Fruit fly (Drosophila melanogaster) whole organism, adult: Measurements from ENCODE around the gene Best3.

ENCODE experiments used
- CG14711 ChIP-seq: fragments of 200-800 bp; sonication (Bioruptor generic); optimal IDR thresholded peaks from 2 replicates; lab custom pipeline; 2018; ENCODE audit warnings: missing biosample characterization, mild to moderate bottlenecking, missing genetic modification characterization, moderate library complexity
- CG1620 ChIP-seq: fragments of 200-800 bp; sonication (Bioruptor generic); optimal IDR thresholded peaks from 2 replicates; lab custom pipeline; 2016; ENCODE audit warnings: missing biosample characterization, missing genetic modification characterization
- CG33017 ChIP-seq: fragments of 200-800 bp; sonication (Bioruptor generic); optimal IDR thresholded peaks from 2 replicates; lab custom pipeline; 2018; ENCODE audit warnings: missing biosample characterization, mild to moderate bottlenecking, missing genetic modification characterization, moderate library complexity
- CG7045 ChIP-seq: fragments of 200-800 bp; sonication (Bioruptor generic); optimal IDR thresholded peaks from 2 replicates; lab custom pipeline; 2017; ENCODE audit warnings: missing biosample characterization, mild to moderate bottlenecking, missing genetic modification characterization
- Clk ChIP-seq: fragments of 200-800 bp; sonication (Bioruptor generic); optimal IDR thresholded peaks from 2 replicates; lab custom pipeline; 2017; ENCODE audit warnings: missing biosample characterization, missing genetic modification characterization
- cic ChIP-seq: fragments of 200-800 bp; sonication (Bioruptor generic); optimal IDR thresholded peaks from 2 replicates; lab custom pipeline; 2017; ENCODE audit warnings: missing biosample characterization, mild to moderate bottlenecking, missing genetic modification characterization, moderate library complexity
- ovo ChIP-seq: fragments of 200-800 bp; sonication (Bioruptor generic); optimal IDR thresholded peaks from 2 replicates; lab custom pipeline; 2016; ENCODE audit warnings: missing biosample characterization, missing genetic modification characterization
- tj ChIP-seq: fragments of 200-800 bp; sonication (Bioruptor generic); optimal IDR thresholded peaks from 3 replicates; lab custom pipeline; 2017; ENCODE audit warnings: missing biosample characterization, mild to moderate bottlenecking, missing genetic modification characterization, moderate library complexity
- toe ChIP-seq: fragments of 200-800 bp; sonication (Bioruptor generic); optimal IDR thresholded peaks from 2 replicates; lab custom pipeline; 2016; ENCODE audit warnings: missing biosample characterization, missing genetic modification characterization

DNA sequence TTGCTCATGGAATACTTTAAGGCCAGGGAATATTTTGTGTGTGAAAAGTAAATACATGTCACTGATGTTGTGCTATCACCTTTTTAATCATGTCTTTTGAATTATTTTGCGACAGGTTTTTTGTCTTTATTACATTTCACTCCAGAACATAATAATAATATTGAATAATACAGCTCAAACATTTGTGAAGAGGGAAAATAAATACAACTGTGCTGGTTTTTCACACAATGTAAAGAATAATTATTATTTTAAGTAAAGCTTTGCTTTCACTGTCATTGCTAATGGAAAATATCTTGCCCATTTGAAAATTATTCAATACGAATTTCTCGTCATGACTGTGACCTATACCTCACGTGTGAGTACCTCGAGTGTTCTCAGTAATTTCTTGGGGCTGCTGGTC lies 3.9 kb downstream of the Best3 start, which contains the start of gene Best4:
- no peak for TF ChIP-seq CG33017
- no peak for TF ChIP-seq CG14711 (tag; lab: Kevin White, UChicago)
- TF ChIP-seq CG1620 (GFP tag; lab: Kevin White, UChicago), result no peak
- TF ChIP-seq Clk (GFP tag; lab: Kevin White, UChicago), result no peak
- no peak for TF ChIP-seq toe
- TF ChIP-seq cic, result no peak
- TF ChIP-seq CG7045, result no peak
- no peak for TF ChIP-seq ovo
- no peak for TF ChIP-seq tj (GFP tag; lab: Kevin White, UChicago)
